Worm (Caenorhabditis elegans): ENCODE results near the gene F36H5.14.

Gene F36H5.14

DNA sequence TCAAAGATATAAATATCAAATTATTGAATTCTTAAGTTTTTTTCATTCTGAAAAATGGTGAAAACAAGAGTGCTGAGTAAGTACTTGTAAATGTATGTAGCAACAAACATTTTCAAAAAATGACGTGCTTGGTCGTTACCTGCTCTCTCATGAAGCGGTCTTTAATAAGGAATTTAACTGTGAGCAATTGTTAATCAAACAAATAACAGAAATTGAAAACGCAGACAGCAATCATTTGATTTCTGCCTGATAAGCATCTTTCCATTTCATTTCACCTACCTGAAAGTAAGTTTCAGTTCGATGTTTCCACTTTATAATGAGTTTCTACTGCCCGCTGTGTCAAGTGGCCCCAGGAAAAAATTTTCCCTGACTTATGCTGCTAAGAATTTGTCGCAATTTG is 12.3 kb upstream of the F36H5.14 start, which contains the start of gene math-28:
Gene math-28 (plus strand): TSS at position 301 of the 400 bp plus-strand sequence.
- TF ChIP-seq pqm-1 (tag; optimal IDR thresholded peaks at IDR 0.05) (no peak), snpc-4 (tag; optimal IDR thresholded peaks at IDR 0.05) (no peak), ZK546.5 (tag; optimal IDR thresholded peaks at IDR 0.05) (no peak), lin-39 (tag; optimal IDR thresholded peaks at IDR 0.05) (no peak), nfya-1 (tag; optimal IDR thresholded peaks at IDR 0.05; ENCODE audit: insufficient read depth) (no peak), fkh-2 (tag; optimal IDR thresholded peaks at IDR 0.05) (no peak), R02D3.7 (tag; optimal IDR thresholded peaks at IDR 0.05) (no peak), nhr-76 (tag; optimal IDR thresholded peaks at IDR 0.05) (no peak), sea-2 (GFP tag; optimal IDR thresholded peaks at IDR 0.05) (no peak), ceh-9 (tag; optimal IDR thresholded peaks at IDR 0.05) (no peak), nhr-11 (tag; optimal IDR thresholded peaks at IDR 0.05) (no peak), elt-1 (tag; optimal IDR thresholded peaks at IDR 0.05) (no peak), hmg-11 (tag; optimal IDR thresholded peaks at IDR 0.05) (no peak), unc-39 (tag; optimal IDR thresholded peaks at IDR 0.05) (no peak), fkh-10 (GFP tag; optimal IDR thresholded peaks at IDR 0.05) (no peak), nhr-43 (tag; optimal IDR thresholded peaks at IDR 0.05; ENCODE audit: poor library complexity, severe bottlenecking) (no peak), aly-2 (tag; optimal IDR thresholded peaks at IDR 0.05) (no peak), elt-3 (tag; optimal IDR thresholded peaks at IDR 0.05) (no peak)

DNA sequence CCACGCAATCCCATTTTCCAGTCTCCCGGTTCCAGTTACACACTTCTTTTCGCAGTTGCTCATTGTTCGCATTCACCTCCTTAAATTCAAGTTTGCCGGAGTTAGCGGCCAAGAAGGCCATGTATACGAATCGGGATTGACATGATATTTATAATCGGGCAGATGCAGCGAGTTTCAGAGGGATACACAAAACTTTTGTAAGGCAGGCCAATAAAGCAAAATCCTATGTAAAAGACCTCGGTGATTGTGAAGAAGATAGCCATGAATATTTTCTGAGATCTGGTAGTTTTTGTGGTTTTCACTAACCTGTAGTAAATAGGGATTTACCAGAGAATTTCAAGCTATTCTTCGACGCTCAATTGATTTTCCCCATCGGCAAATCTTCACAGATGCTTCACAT is 8.6 kb upstream of the F36H5.14 start:
- no peak for TF ChIP-seq ceh-16 (tag; optimal IDR thresholded peaks at IDR 0.05)
- TF ChIP-seq skn-1 (tag; optimal IDR thresholded peaks at IDR 0.05), result no peak
- no peak for TF ChIP-seq nhr-67 (tag; optimal IDR thresholded peaks at IDR 0.05)
- TF ChIP-seq nhr-43 (tag; optimal IDR thresholded peaks at IDR 0.05; ENCODE audit: poor library complexity, severe bottlenecking), result no peak
- TF ChIP-seq daf-12 (tag; optimal IDR thresholded peaks at IDR 0.05), result no peak
- no peak for TF ChIP-seq zag-1 (tag; optimal IDR thresholded peaks at IDR 0.05)
- TF ChIP-seq egl-5 (tag; optimal IDR thresholded peaks at IDR 0.05), result no peak
- no peak for TF ChIP-seq nhr-76 (tag; optimal IDR thresholded peaks at IDR 0.05)

- peak; percentile 75 for TF ChIP-seq elt-2 (tag; optimal IDR thresholded peaks at IDR 0.05)
- peak; percentile 39 for TF ChIP-seq pqm-1 (tag; optimal IDR thresholded peaks at IDR 0.05)
Observed at ce11 chrII:1767458-1767857, 7.9 kb upstream of the F36H5.14 start.

DNA sequence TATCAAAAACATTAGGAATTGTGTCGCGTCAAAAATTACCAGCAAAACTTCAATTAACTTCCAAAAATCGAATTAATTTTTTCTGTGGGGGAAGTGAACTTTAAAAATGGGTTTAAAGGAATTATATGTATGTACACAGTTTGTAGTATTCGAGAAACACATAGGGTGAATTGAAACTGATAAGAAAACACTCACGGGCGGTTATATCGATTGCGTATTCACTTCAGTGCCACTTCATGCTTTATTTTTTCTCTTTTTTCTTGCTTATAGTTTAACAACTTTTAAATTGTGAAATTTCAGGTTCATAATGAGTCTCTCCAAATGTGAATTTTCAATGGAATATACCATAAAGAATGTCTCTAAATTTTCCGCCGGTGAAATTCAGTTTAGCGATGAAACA is 4.0 kb upstream of the F36H5.14 start, which contains the start of gene math-26:
Gene math-26 (plus strand): TSS at position 301 of the 400 bp plus-strand sequence.
- TF ChIP-seq elt-2 (tag; optimal IDR thresholded peaks at IDR 0.05), result peak; percentile 21

DNA sequence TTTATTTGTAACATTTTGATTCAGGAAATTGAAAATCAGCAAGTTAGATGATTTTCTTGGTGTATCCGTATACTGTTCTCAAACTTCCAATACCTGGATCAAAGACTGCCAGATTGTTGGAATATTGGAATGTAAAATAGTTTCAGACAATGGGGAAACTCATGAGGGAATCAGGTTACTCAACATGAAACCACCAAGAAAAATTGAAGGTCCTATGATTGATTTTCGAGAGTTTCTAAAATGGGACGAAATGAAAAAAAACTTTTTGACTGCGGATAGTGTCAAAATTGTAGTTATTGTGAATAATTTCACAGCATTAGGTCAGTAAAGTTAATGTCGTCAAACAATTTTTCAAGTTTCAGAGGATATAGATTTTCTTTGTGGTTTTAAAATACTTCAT is 3.5 kb upstream of the F36H5.14 start, which contains the start of gene math-3:
Gene math-3 (plus strand): TSS at position 301 of the 400 bp plus-strand sequence.
- TF ChIP-seq nhr-11 (tag; optimal IDR thresholded peaks at IDR 0.05) (no peak), pha-4 (tag; optimal IDR thresholded peaks at IDR 0.05) (no peak), unc-62 (GFP tag; optimal IDR thresholded peaks at IDR 0.05) (no peak), lin-15B (tag; optimal IDR thresholded peaks at IDR 0.05) (no peak), skn-1 (tag; optimal IDR thresholded peaks at IDR 0.05) (no peak), R02D3.7 (tag; optimal IDR thresholded peaks at IDR 0.05) (no peak), egl-27 (tag; optimal IDR thresholded peaks at IDR 0.05) (no peak), fkh-10 (GFP tag; optimal IDR thresholded peaks at IDR 0.05) (no peak), unc-39 (tag; optimal IDR thresholded peaks at IDR 0.05) (no peak)

- TF ChIP-seq egl-27 (tag; optimal IDR thresholded peaks at IDR 0.05) (no peak), elt-2 (tag; optimal IDR thresholded peaks at IDR 0.05) (peak; percentile 12), nhr-11 (tag; optimal IDR thresholded peaks at IDR 0.05) (no peak)
Observed at ce11 chrII:1782474-1782873, 7.1 kb downstream of the F36H5.14 start, which contains the start of gene math-4. math-4 (minus strand) TSS chrII:1782574.

DNA sequence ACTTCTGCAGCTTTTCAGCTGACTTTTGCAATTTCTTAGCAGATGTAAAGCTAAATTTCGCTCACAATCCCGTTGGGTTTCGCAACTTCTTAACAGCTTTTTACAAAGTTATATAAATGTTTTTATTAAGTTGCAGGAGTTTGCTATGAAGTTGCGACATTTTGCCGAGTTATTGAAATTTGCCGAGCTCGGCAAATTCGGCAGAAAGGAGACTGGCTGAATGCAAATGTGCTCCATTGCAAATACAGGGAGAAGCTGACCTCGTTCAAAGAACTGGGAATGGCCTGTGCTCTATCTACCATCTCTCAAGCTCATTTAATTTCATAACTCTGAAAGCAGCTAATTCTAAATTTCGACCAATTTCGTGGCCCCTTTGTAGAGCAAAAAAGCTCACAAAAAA is 9.5 kb downstream of the F36H5.14 start, which contains the start of gene C08F1.11:
Gene C08F1.11 (minus strand): TSS at position 101 of the 400 bp plus-strand sequence.
- TF ChIP-seq lin-15B (tag; optimal IDR thresholded peaks at IDR 0.05), result no peak
- no peak for TF ChIP-seq nhr-23 (tag; optimal IDR thresholded peaks at IDR 0.05)
- no peak for TF ChIP-seq nhr-12 (tag; optimal IDR thresholded peaks at IDR 0.05)
- TF ChIP-seq mdl-1 (tag; optimal IDR thresholded peaks at IDR 0.05), result no peak
- TF ChIP-seq sea-2 (GFP tag; optimal IDR thresholded peaks at IDR 0.05), result no peak
- TF ChIP-seq nhr-11 (tag; optimal IDR thresholded peaks at IDR 0.05), result no peak
- no peak for TF ChIP-seq ZK546.5 (tag; optimal IDR thresholded peaks at IDR 0.05)
- no peak for TF ChIP-seq nhr-77 (tag; optimal IDR thresholded peaks at IDR 0.05)
- no peak for TF ChIP-seq egl-5 (tag; optimal IDR thresholded peaks at IDR 0.05)
- TF ChIP-seq snpc-4 (tag; optimal IDR thresholded peaks at IDR 0.05), result no peak
- no peak for TF ChIP-seq ceh-16 (tag; optimal IDR thresholded peaks at IDR 0.05)
- no peak for TF ChIP-seq fos-1 (tag; optimal IDR thresholded peaks at IDR 0.05)
- no peak for TF ChIP-seq ceh-9 (tag; optimal IDR thresholded peaks at IDR 0.05)
- no peak for TF ChIP-seq ceh-28 (tag; optimal IDR thresholded peaks at IDR 0.05)
- no peak for TF ChIP-seq nhr-67 (tag; optimal IDR thresholded peaks at IDR 0.05)
- TF ChIP-seq jun-1 (tag; optimal IDR thresholded peaks at IDR 0.05), result no peak
- TF ChIP-seq nhr-28 (tag; optimal IDR thresholded peaks at IDR 0.05), result no peak

All from whole organism, L3 larva.